Fruit fly (Drosophila melanogaster) whole organism, embryonic: ENCODE results near the gene CG32425.
A peak's percentile ranks its signal among the peaks of the same experiment; 100 is the strongest.

Experiments used
- ATbp ChIP-seq: fragments of 200-800 bp; sonication (Bioruptor generic); optimal IDR thresholded peaks from 2 replicates; lab custom pipeline; 2017; ENCODE audit warnings: missing biosample characterization, mild to moderate bottlenecking, missing genetic modification characterization, missing genetic modification reagents
- BtbVII ChIP-seq: fragments of 200-800 bp; sonication (Bioruptor generic); optimal IDR thresholded peaks from 3 replicates; lab custom pipeline; 2017; ENCODE audit warnings: missing biosample characterization, mild to moderate bottlenecking, missing genetic modification characterization
- CG10267 ChIP-seq: fragments of 200-800 bp; sonication (Bioruptor generic); optimal IDR thresholded peaks from 2 replicates; lab custom pipeline; 2018; ENCODE audit warnings: missing biosample characterization, mild to moderate bottlenecking, missing genetic modification characterization, moderate library complexity
- CG10366 ChIP-seq: fragments of 200-800 bp; sonication (Bioruptor generic); IDR thresholded peaks from 2 replicates; pipeline ENCODE4 v1.3.6; 2022; ENCODE audit warnings: missing biosample characterization, missing genetic modification characterization
- CG10565 ChIP-seq: fragments of 200-800 bp; sonication (Bioruptor generic); optimal IDR thresholded peaks from 3 replicates; lab custom pipeline; 2016; ENCODE audit warnings: missing biosample characterization, mild to moderate bottlenecking, missing genetic modification characterization
- CG10959 ChIP-seq: fragments of 200-800 bp; sonication (Bioruptor generic); IDR thresholded peaks from 2 replicates; pipeline ENCODE4 v1.3.6; 2022; ENCODE audit warnings: missing biosample characterization, missing genetic modification characterization
- CG11504 ChIP-seq: fragments of 200-800 bp; sonication (Bioruptor generic); optimal IDR thresholded peaks from 3 replicates; lab custom pipeline; 2019; ENCODE audit warnings: missing biosample characterization, mild to moderate bottlenecking, missing genetic modification characterization, moderate library complexity
- CG12155 ChIP-seq: fragments of 200-800 bp; sonication (Bioruptor generic); optimal IDR thresholded peaks from 3 replicates; lab custom pipeline; 2016; ENCODE audit warnings: missing biosample characterization, missing genetic modification characterization
- CG12391 ChIP-seq: fragments of 200-800 bp; sonication (Bioruptor generic); optimal IDR thresholded peaks from 3 replicates; lab custom pipeline; 2018; ENCODE audit warnings: missing biosample characterization, mild to moderate bottlenecking, missing genetic modification characterization, moderate library complexity
- CG12942 ChIP-seq: fragments of 200-800 bp; sonication (Bioruptor generic); optimal IDR thresholded peaks from 3 replicates; lab custom pipeline; 2016; ENCODE audit warnings: missing biosample characterization, missing genetic modification characterization
- CG13424 ChIP-seq: fragments of 200-800 bp; sonication (Bioruptor generic); optimal IDR thresholded peaks from 2 replicates; lab custom pipeline; 2019; ENCODE audit warnings: missing biosample characterization, mild to moderate bottlenecking, missing genetic modification characterization, moderate library complexity
- CG1603 ChIP-seq: fragments of 200-800 bp; sonication (Bioruptor generic); optimal IDR thresholded peaks from 2 replicates; lab custom pipeline; 2019; ENCODE audit warnings: missing biosample characterization, mild to moderate bottlenecking, missing genetic modification characterization, moderate library complexity
- CG2712 ChIP-seq: fragments of 200-800 bp; optimal IDR thresholded peaks from 3 replicates; lab custom pipeline; 2019; ENCODE audit warnings: missing biosample characterization, mild to moderate bottlenecking, missing genetic modification characterization, moderate library complexity
- CG30431 ChIP-seq: fragments of 200-800 bp; sonication (Bioruptor generic); optimal IDR thresholded peaks from 2 replicates; lab custom pipeline; 2017; ENCODE audit warnings: missing biosample characterization, missing genetic modification characterization
- CG4282 ChIP-seq: fragments of 200-800 bp; sonication (Bioruptor generic); optimal IDR thresholded peaks from 2 replicates; lab custom pipeline; 2016; ENCODE audit warnings: missing biosample characterization, missing genetic modification characterization
- CG4360 ChIP-seq: fragments of 200-800 bp; sonication (Bioruptor generic); IDR thresholded peaks from 2 replicates; pipeline ENCODE4 v1.3.6; 2022; ENCODE audit warnings: missing biosample characterization, missing genetic modification characterization
- CG4424 ChIP-seq: fragments of 200-800 bp; sonication (Bioruptor generic); optimal IDR thresholded peaks from 3 replicates; lab custom pipeline; 2016; ENCODE audit warnings: missing biosample characterization, missing genetic modification characterization
- CG6254 ChIP-seq: fragments of 200-800 bp; sonication (Bioruptor generic); optimal IDR thresholded peaks from 3 replicates; lab custom pipeline; 2017; ENCODE audit warnings: mild to moderate bottlenecking, missing biosample characterization, missing genetic modification reagents, missing genetic modification characterization
- CG6654 ChIP-seq: fragments of 200-800 bp; sonication (Bioruptor generic); optimal IDR thresholded peaks from 2 replicates; lab custom pipeline; 2017; ENCODE audit warnings: missing biosample characterization, mild to moderate bottlenecking, missing genetic modification characterization
- CG7786 ChIP-seq: fragments of 200-800 bp; sonication (Bioruptor generic); optimal IDR thresholded peaks from 2 replicates; lab custom pipeline; 2016; ENCODE audit warnings: missing biosample characterization, missing genetic modification characterization
- Chrac-16 ChIP-seq: fragments of 200-800 bp; sonication (Bioruptor generic); optimal IDR thresholded peaks from 3 replicates; lab custom pipeline; 2016; ENCODE audit warnings: missing biosample characterization, missing genetic modification characterization
- Doc3 ChIP-seq: fragments of 200-800 bp; sonication (Bioruptor generic); IDR thresholded peaks from 3 replicates; pipeline ENCODE4 v1.3.6; 2022; ENCODE audit warnings: missing biosample characterization, missing genetic modification characterization; ENCODE audit not compliant: partially characterized antibody
- GATAe ChIP-seq: fragments of 200-800 bp; sonication (Bioruptor generic); conservative IDR thresholded peaks from 2 replicates; pipeline ENCODE4 v1.3.6; 2022; ENCODE audit warnings: missing biosample characterization, missing genetic modification characterization
- Gug ChIP-seq: fragments of 200-800 bp; sonication (Bioruptor generic); IDR thresholded peaks from 4 replicates; pipeline ENCODE4 v1.3.6; 2022; ENCODE audit warnings: missing biosample characterization, missing genetic modification characterization
- Med ChIP-seq: fragments of 200-800 bp; sonication (Bioruptor generic); peaks from one replicate; lab custom pipeline; 2016; ENCODE audit warnings: missing biosample characterization, missing genetic modification characterization, mild to moderate bottlenecking, inconsistent platforms, moderate library complexity
- Meics ChIP-seq: fragments of 200-800 bp; sonication (Bioruptor generic); optimal IDR thresholded peaks from 2 replicates; lab custom pipeline; 2017; ENCODE audit warnings: missing biosample characterization, mild to moderate bottlenecking, missing genetic modification characterization
- Nf-YB ChIP-seq: fragments of 200-800 bp; sonication (Bioruptor generic); optimal IDR thresholded peaks from 3 replicates; lab custom pipeline; 2019; ENCODE audit warnings: missing biosample characterization, mild to moderate bottlenecking, missing genetic modification characterization, moderate library complexity
- Oli ChIP-seq: fragments of 200-800 bp; sonication (Bioruptor generic); optimal IDR thresholded peaks from 2 replicates; lab custom pipeline; 2018; ENCODE audit warnings: missing biosample characterization, mild to moderate bottlenecking, missing genetic modification characterization, moderate library complexity
- Xbp1 ChIP-seq: fragments of 200-800 bp; sonication (Bioruptor generic); optimal IDR thresholded peaks from 3 replicates; lab custom pipeline; 2016; ENCODE audit warnings: missing biosample characterization, mild to moderate bottlenecking, missing genetic modification characterization
- Xrp1 ChIP-seq: fragments of 200-800 bp; sonication (Bioruptor generic); IDR thresholded peaks from 2 replicates; pipeline ENCODE4 v1.3.6; 2022; ENCODE audit warnings: missing biosample characterization, missing genetic modification characterization
- YL-1 ChIP-seq: fragments of 200-800 bp; sonication (Bioruptor generic); optimal IDR thresholded peaks from 3 replicates; lab custom pipeline; 2017; ENCODE audit warnings: missing biosample characterization, mild to moderate bottlenecking, missing genetic modification characterization
- ara ChIP-seq: fragments of 200-800 bp; sonication (Bioruptor generic); IDR thresholded peaks from 2 replicates; pipeline ENCODE4 v1.3.6; 2022; ENCODE audit warnings: missing biosample characterization, missing genetic modification characterization
- cad ChIP-seq: fragments of >200 bp; optimal IDR thresholded peaks from 2 replicates; lab custom pipeline; 2017; ENCODE audit warnings: missing biosample characterization, missing genetic modification characterization
- corto ChIP-seq: fragments of 200-800 bp; sonication (Bioruptor generic); optimal IDR thresholded peaks from 2 replicates; lab custom pipeline; 2016; ENCODE audit warnings: missing biosample characterization, mild to moderate bottlenecking, missing genetic modification characterization, moderate library complexity
- dmrt11E ChIP-seq: fragments of 200-800 bp; sonication (Bioruptor generic); optimal IDR thresholded peaks from 3 replicates; lab custom pipeline; 2018; ENCODE audit warnings: missing biosample characterization, mild to moderate bottlenecking, missing genetic modification characterization, moderate library complexity
- hbn ChIP-seq: fragments of 200-800 bp; sonication (Bioruptor generic); IDR thresholded peaks from 2 replicates; pipeline ENCODE4 v1.3.6; 2022; ENCODE audit warnings: missing biosample characterization, missing genetic modification characterization; ENCODE audit not compliant: partially characterized antibody
- lola ChIP-seq, 3 experiments: fragments of >200 bp in 2 of 3; fragments of 200-800 bp in 1 of 3; sonication (Bioruptor generic) in 1 of 3; optimal IDR thresholded peaks; 2 replicates each; lab custom pipeline; 2017 to 2019; ENCODE audit warnings: missing biosample characterization in 3 of 3, missing genetic modification characterization in 3 of 3, mild to moderate bottlenecking in 1 of 3, moderate library complexity in 1 of 3
- mld ChIP-seq: fragments of 200-800 bp; sonication (Bioruptor generic); IDR thresholded peaks from 3 replicates; pipeline ENCODE4 v1.3.6; 2022; ENCODE audit warnings: missing biosample characterization, missing genetic modification characterization; ENCODE audit not compliant: partially characterized antibody
- nerfin-2 ChIP-seq: fragments of 200-800 bp; sonication (Bioruptor generic); IDR thresholded peaks from 2 replicates; pipeline ENCODE4 v1.3.6; 2022; ENCODE audit warnings: missing biosample characterization, missing genetic modification characterization; ENCODE audit not compliant: partially characterized antibody
- oc ChIP-seq: fragments of 200-800 bp; sonication (Bioruptor generic); optimal IDR thresholded peaks from 2 replicates; lab custom pipeline; 2018; ENCODE audit warnings: missing biosample characterization, mild to moderate bottlenecking, missing genetic modification characterization, moderate library complexity
- org-1 ChIP-seq: fragments of 200-800 bp; sonication (Bioruptor generic); optimal IDR thresholded peaks from 2 replicates; lab custom pipeline; 2017; ENCODE audit warnings: missing biosample characterization, missing genetic modification characterization
- phol ChIP-seq: fragments of 200-800 bp; sonication (Bioruptor generic); optimal IDR thresholded peaks from 3 replicates; lab custom pipeline; 2018; ENCODE audit warnings: missing biosample characterization, mild to moderate bottlenecking, missing genetic modification characterization, moderate library complexity
- sisA ChIP-seq: fragments of 200-800 bp; sonication (Bioruptor generic); IDR thresholded peaks from 2 replicates; pipeline ENCODE4 v1.3.6; 2022; ENCODE audit warnings: missing biosample characterization, missing genetic modification characterization
- tll ChIP-seq, 2 experiments: fragments of 200-800 bp in 1 of 2; fragments of >200 bp in 1 of 2; sonication (Bioruptor generic) in 1 of 2; optimal IDR thresholded peaks; 2 replicates each; lab custom pipeline; 2017 to 2019; ENCODE audit warnings: missing biosample characterization in 2 of 2, missing genetic modification characterization in 2 of 2, mild to moderate bottlenecking in 1 of 2, moderate library complexity in 1 of 2
- zfh1 ChIP-seq: fragments of 200-800 bp; sonication (Bioruptor generic); IDR thresholded peaks from 3 replicates; pipeline ENCODE4 v1.3.6; 2022; ENCODE audit warnings: missing biosample characterization, missing genetic modification characterization

CG32425 gene

DNA sequence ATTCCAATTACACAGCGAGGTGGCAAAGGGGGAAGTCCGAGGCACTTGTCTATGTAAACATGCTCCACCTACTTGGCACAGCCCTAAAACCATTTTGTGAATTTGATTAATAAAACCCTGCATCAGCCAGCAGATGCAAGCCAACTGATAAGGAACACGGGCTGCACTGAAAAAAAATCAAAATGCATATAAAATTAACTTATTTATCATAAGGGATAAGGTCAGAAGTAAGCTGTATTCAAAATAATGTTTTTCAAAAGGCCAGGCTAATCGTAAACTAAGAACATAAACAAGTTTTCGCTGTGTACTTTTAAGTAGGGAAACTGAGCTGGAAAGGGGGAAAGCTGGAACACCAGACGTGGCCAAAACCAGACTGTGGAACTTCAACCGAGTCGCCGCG, 54.7 kb downstream of the CG32425 start (continued):
- no peak for TF ChIP-seq mld (GFP tag; lab: Robert Waterston, UW)
- no peak for TF ChIP-seq CG12942
- peak; percentile 7; the same call in 1 of the 2 replicates for TF ChIP-seq sisA
- peak; percentile 19 for TF ChIP-seq CG4424 (GFP tag; lab: Kevin White, UChicago)
- TF ChIP-seq nerfin-2 (GFP tag; lab: Robert Waterston, UW), result no peak
- peak; percentile 31 for TF ChIP-seq CG1603
- peak; percentile 48 for TF ChIP-seq CG2712 (tag; lab: Kevin White, UChicago)
- TF ChIP-seq Meics, result no peak
- TF ChIP-seq phol, result peak; percentile 12
- TF ChIP-seq CG11504 (tag; lab: Kevin White, UChicago), result peak; percentile 9
- TF ChIP-seq BtbVII (GFP tag; lab: Kevin White, UChicago), result no peak
- TF ChIP-seq Chrac-16 (GFP tag; lab: Kevin White, UChicago), result no peak
- TF ChIP-seq lola (GFP tag; optimal IDR thresholded peaks at IDR 0.05; lab: Kevin White, UChicago), result peak in 1 of 3 experiments; percentile 10
- no peak for TF ChIP-seq Doc3 (GFP tag; lab: Robert Waterston, UW)
- no peak for TF ChIP-seq CG7786 (GFP tag; lab: Kevin White, UChicago)
- TF ChIP-seq corto (GFP tag; lab: Kevin White, UChicago), result no peak
- TF ChIP-seq CG4282 (GFP tag; lab: Kevin White, UChicago), result no peak
- TF ChIP-seq YL-1 (GFP tag; lab: Kevin White, UChicago), result no peak
- no peak for TF ChIP-seq Nf-YB (GFP tag; lab: Kevin White, UChicago)
- no peak for TF ChIP-seq CG13424
- TF ChIP-seq CG30431, result no peak
- no peak for TF ChIP-seq CG4360 (GFP tag; lab: Robert Waterston, UW)
- TF ChIP-seq Oli (tag; lab: Kevin White, UChicago), result peak; percentile 9
- TF ChIP-seq Xbp1 (GFP tag; lab: Kevin White, UChicago), result peak; percentile 3
- TF ChIP-seq ATbp (GFP tag; lab: Kevin White, UChicago), result peak; percentile 42
- no peak for TF ChIP-seq CG12155 (GFP tag; lab: Kevin White, UChicago)
- peak; percentile 38; the same call in 1 of the 2 replicates for TF ChIP-seq ara (GFP tag; lab: Robert Waterston, UW)
- no peak for TF ChIP-seq tll (GFP tag; optimal IDR thresholded peaks at IDR 0.05; lab: Kevin White, UChicago)
- peak; percentile 42; the same call in 1 of the 2 replicates for TF ChIP-seq Xrp1
- TF ChIP-seq GATAe (GFP tag; lab: Robert Waterston, UW), result no peak
- no peak for TF ChIP-seq cad (GFP tag; lab: Kevin White, UChicago)
- no peak for TF ChIP-seq CG10959
- peak; percentile 3 for TF ChIP-seq CG10267 (tag; lab: Kevin White, UChicago)
- peak; percentile 13 for TF ChIP-seq oc
- peak; percentile 2 for TF ChIP-seq CG12391
- TF ChIP-seq CG10366 (GFP tag; lab: Robert Waterston, UW), result no peak
- peak; percentile 74 for TF ChIP-seq Med (GFP tag; lab: Kevin White, UChicago)
- TF ChIP-seq hbn (GFP tag; lab: Robert Waterston, UW), result no peak
- peak; percentile 18 for TF ChIP-seq CG6254
- TF ChIP-seq zfh1 (GFP tag; lab: Robert Waterston, UW), result peak; percentile 9; the same call in 1 of the 3 replicates
- TF ChIP-seq Gug, result no peak
- TF ChIP-seq dmrt11E, result peak; percentile 33
- no peak for TF ChIP-seq CG10565 (GFP tag; lab: Kevin White, UChicago)
- TF ChIP-seq org-1 (GFP tag; lab: Kevin White, UChicago), result no peak
- TF ChIP-seq CG6654 (GFP tag; lab: Kevin White, UChicago), result no peak
